Worm (Caenorhabditis elegans) whole organism, early embryonic: ENCODE data around the gene ZC21.8.

Source experiments
- aly-1 ChIP-seq: sonication (generic microtip); optimal IDR thresholded peaks from 2 replicates; lab custom pipeline; 2016; ENCODE audit warnings: missing genetic modification characterization, missing compliant biosample characterization
- ama-1 ChIP-seq: fragments of 150-350 bp; optimal IDR thresholded peaks from 2 replicates; lab custom pipeline; 2014
- scrt-1 ChIP-seq: fragments of 200-800 bp; sonication (Bioruptor generic); IDR thresholded peaks from 2 replicates; pipeline ENCODE4 v1.3.6; 2022; ENCODE audit warnings: missing genetic modification characterization, missing compliant biosample characterization

- TF ChIP-seq ama-1 (lab: Kevin White, UChicago), result no peak
- no peak for TF ChIP-seq scrt-1 (GFP tag; lab: Robert Waterston, UW)
- no peak for TF ChIP-seq aly-1 (tag; lab: Kevin White, UChicago)
These were observed 41.0 kb upstream of the ZC21.8 start, which contains the start of gene acdh-6 for ce11 chrIII:8560836-8561235.
